Fruit fly (Drosophila melanogaster): ENCODE results near the gene kumpel.

kumpel gene

DNA sequence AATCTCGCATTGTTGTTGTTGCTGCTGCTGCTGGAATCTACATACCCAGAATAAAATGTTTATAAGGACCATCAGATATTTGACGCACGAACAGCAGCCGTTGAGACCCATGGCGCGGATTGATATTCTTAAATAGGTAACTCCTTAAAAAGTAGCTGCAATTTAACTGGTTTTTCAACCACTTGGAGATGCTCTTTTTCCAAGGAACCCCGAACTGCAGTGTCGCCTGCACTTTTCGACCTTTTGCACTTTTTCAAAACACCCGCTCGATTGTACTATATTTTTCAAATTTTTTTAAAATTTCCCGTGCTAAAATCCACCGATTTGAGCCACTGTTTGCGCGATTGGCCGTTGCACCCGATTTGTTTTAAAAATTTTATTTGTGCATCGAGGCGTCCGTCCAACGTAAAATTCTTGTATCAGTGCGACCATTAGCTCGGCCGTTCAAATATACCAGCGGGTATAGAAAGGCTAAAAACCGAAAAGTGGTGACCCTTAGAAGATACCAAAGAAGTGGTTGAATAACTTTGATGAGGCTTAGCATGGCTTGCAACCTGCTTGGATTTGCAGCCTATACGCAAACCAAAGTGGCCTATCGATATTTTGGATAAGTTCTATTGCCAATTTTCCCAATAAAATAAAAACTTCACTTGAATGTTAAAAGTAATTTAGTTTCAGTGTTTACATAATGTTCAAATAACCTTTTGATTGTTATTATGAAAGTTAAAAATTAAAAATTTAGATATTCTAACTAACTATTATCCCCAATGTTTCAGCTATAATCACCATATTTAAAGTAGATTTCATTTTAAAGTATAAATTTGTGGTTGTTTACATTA is 25.6 kb upstream of the kumpel start, which contains the start of gene Tsp96F:
Gene Tsp96F, minus strand, starts transcription at position 457 of the 839 bp plus-strand sequence.
- TF ChIP-seq CG12605 (GFP tag; IDR thresholded peaks at IDR 0.05) = peak; percentile 42
- no peak for TF ChIP-seq CG17806 (tag; optimal IDR thresholded peaks at IDR 0.05)
- TF ChIP-seq Pif1A (GFP tag; optimal IDR thresholded peaks at IDR 0.05) = no peak
- peak; percentile 14 for TF ChIP-seq EcR (GFP tag; optimal IDR thresholded peaks at IDR 0.05)
- 0 out of 3 replicates have a peak, but pooled peaks have one; percentile 40 for TF ChIP-seq CG4496 (GFP tag; IDR thresholded peaks at IDR 0.05)
- no peak for TF ChIP-seq CG14655 (GFP tag; optimal IDR thresholded peaks at IDR 0.05)
- TF ChIP-seq Ets98B (GFP tag; IDR thresholded peaks at IDR 0.05) = no peak
- TF ChIP-seq Pif1B (GFP tag; optimal IDR thresholded peaks at IDR 0.05) = no peak
- TF ChIP-seq D1 (tag; optimal IDR thresholded peaks at IDR 0.05) = peak; percentile 18
- TF ChIP-seq CG10348 (GFP tag; IDR thresholded peaks at IDR 0.05) = no peak
- no peak for TF ChIP-seq rn (GFP tag; IDR thresholded peaks at IDR 0.05)
- no peak for TF ChIP-seq Snoo (tag; optimal IDR thresholded peaks at IDR 0.05)
- no peak for TF ChIP-seq CG32121 (GFP tag; IDR thresholded peaks at IDR 0.05)
- no peak for TF ChIP-seq CG8301 (tag; optimal IDR thresholded peaks at IDR 0.05)
- TF ChIP-seq gl (tag; optimal IDR thresholded peaks at IDR 0.05) = no peak

DNA sequence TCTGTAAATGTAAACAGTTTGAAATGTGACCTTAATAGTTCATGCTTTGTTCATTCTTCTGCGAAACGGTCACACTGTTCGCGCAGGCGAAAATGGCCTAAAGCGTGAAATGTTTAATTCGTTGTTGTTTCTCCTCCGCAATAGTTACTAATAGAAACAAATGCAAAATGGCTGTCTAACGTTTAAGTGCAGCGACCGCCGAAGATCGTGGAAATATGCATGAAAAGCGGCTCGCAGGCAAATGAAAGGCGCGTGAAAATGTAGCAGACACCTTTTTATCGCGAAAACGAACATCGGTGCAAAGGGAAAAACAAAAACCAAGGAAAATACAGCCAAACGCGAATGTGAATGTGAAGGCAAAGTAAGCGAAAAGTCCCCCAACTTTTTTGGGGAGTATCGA is 24.9 kb upstream of the kumpel start, which contains the start of gene SppL:
Gene SppL, plus strand, starts transcription at position 70 of the 400 bp plus-strand sequence.
- TF ChIP-seq CG4496 (GFP tag; IDR thresholded peaks at IDR 0.05) = no peak

DNA sequence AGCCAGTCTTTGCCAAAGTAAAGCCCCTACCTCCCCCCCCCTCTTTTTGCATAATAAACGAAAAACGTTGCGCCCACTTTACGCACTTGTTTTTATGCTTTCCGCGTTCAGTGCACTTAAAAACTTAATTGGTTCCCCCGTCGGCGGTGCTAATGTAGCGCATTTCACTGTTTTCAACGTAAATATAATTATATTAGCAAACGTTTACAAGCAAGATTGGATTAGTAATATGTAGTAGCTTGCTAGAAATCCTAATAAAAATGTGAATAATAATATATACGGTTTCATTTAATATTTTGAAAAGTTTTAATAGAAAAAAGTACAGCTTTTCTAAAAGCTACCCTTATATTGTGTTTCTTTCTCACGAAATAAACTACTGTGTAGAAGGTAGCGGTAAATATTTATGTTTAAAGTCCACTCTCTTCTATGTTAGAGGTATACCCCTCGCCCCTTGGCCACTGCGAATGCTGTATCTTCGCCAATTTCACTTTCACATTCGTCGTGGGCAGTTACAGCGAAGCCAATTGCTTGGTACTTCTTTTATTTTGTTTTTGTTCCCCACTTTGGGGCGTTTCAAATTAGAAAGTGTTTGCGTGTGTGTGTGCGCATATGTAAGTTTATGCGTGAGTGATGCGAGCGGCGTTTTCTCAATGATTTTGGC is 24.1 kb upstream of the kumpel start:
- no peak for TF ChIP-seq EcR (GFP tag; optimal IDR thresholded peaks at IDR 0.05)
- TF ChIP-seq CG14655 (GFP tag; optimal IDR thresholded peaks at IDR 0.05) = peak; percentile 42
- peak; percentile 22 for TF ChIP-seq CG8301 (tag; optimal IDR thresholded peaks at IDR 0.05)

DNA sequence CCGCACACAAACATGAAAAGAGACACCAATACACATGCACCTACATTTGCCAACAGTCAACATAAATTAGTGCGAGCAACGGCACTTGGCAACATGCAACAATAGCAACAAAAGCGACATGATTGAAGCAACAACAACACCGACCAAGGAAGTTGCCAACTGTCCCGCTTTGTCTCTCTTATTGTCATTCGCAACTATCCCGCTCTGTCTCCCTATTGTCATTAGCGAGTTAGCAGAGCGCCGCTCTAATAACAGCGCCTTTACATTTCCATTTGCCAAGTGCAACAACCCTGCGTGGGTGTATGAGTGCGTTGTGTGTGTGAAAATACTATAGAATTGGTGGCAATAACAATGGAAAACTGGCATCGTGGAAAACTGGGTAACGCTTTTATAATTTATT is 22.9 kb upstream of the kumpel start:
- TF ChIP-seq CG32121 (GFP tag; IDR thresholded peaks at IDR 0.05) (no peak), Pif1A (GFP tag; optimal IDR thresholded peaks at IDR 0.05) (no peak), EcR (GFP tag; optimal IDR thresholded peaks at IDR 0.05) (peak; percentile 84), CG14655 (GFP tag; optimal IDR thresholded peaks at IDR 0.05) (no peak)

DNA sequence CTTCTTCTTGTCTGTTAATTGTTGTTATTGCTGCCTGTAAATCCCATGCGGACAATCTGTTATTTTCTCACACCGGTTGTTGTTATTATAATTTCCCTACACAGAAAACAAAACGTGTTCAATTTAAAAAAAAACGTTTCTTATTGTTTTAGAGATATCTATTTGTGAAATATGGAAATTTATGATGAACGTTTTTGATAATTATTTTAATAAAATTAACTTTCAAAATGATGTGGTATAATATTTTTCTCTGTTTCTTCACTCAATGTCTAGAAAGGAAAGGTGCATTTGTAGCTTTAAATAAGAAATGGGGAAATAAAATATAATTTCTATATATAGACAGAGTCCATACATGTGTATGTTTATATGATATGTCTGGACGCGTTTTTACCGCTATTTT is 22.5 kb upstream of the kumpel start:
- TF ChIP-seq CG4496 (GFP tag; IDR thresholded peaks at IDR 0.05) = peak; percentile 45; the same call in 1 of the 3 replicates
- no peak for TF ChIP-seq gl (tag; optimal IDR thresholded peaks at IDR 0.05)
- peak; percentile 21; the same call in 1 of the 2 replicates for TF ChIP-seq CG12605 (GFP tag; IDR thresholded peaks at IDR 0.05)
- TF ChIP-seq Pif1A (GFP tag; optimal IDR thresholded peaks at IDR 0.05) = no peak
- TF ChIP-seq CG15710 (tag; optimal IDR thresholded peaks at IDR 0.05) = peak; percentile 18
- no peak for TF ChIP-seq D1 (tag; optimal IDR thresholded peaks at IDR 0.05)
- TF ChIP-seq CG8301 (tag; optimal IDR thresholded peaks at IDR 0.05) = peak; percentile 66
- no peak for TF ChIP-seq fd96Ca (GFP tag; IDR thresholded peaks at IDR 0.05)
- peak; percentile 68 for TF ChIP-seq CG32121 (GFP tag; IDR thresholded peaks at IDR 0.05)
- TF ChIP-seq Pif1B (GFP tag; optimal IDR thresholded peaks at IDR 0.05) = no peak
- peak; percentile 39 for TF ChIP-seq CG9948 (tag; optimal IDR thresholded peaks at IDR 0.05)
- no peak for TF ChIP-seq EcR (GFP tag; optimal IDR thresholded peaks at IDR 0.05)
- peak; percentile 46; the same call in 1 of the 2 replicates for TF ChIP-seq Ets98B (GFP tag; IDR thresholded peaks at IDR 0.05)
- peak; percentile 10 for TF ChIP-seq Snoo (tag; optimal IDR thresholded peaks at IDR 0.05)
- no peak for TF ChIP-seq CG14655 (GFP tag; optimal IDR thresholded peaks at IDR 0.05)
- no peak for TF ChIP-seq CG34367 (tag; optimal IDR thresholded peaks at IDR 0.05)
- TF ChIP-seq CG13204 (GFP tag; optimal IDR thresholded peaks at IDR 0.05) = no peak
- no peak for TF ChIP-seq CG10348 (GFP tag; IDR thresholded peaks at IDR 0.05)
- peak; percentile 43 for TF ChIP-seq CG8159 (tag; optimal IDR thresholded peaks at IDR 0.05)
- no peak for TF ChIP-seq rn (GFP tag; IDR thresholded peaks at IDR 0.05)
- peak; percentile 32 for TF ChIP-seq CG17806 (tag; optimal IDR thresholded peaks at IDR 0.05)

DNA sequence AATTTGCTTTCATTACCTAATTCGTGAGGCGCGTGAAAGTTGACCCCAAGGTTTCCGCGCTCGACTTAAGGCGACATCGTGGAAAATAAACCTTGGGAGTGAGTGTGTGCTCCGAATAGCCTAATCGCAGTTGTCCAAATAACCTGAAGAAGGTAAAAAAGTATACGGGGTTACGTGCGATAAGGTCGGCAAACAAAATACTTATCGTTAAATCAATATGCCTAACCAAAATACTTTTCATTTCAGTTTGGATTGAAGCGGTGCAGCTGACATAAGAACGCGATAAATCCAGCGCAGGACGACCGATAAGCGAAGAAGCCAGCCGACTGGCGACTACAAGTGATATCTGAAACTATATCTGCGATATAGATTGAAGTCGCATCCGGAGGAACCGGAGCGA is 21.7 kb upstream of the kumpel start:
- TF ChIP-seq EcR (GFP tag; optimal IDR thresholded peaks at IDR 0.05) = peak; percentile 8
- TF ChIP-seq fd96Ca (GFP tag; IDR thresholded peaks at IDR 0.05) = no peak
